Worm (Caenorhabditis elegans) whole organism, L1 larva: ENCODE data around the gene K09E4.1.
A peak's percentile ranks its signal among the peaks of the same experiment; 100 is the strongest.

Experiments
- C34B4.2 ChIP-seq: sonication (generic microtip); optimal IDR thresholded peaks from 2 replicates; lab custom pipeline; 2017; ENCODE audit warnings: mild to moderate bottlenecking, missing genetic modification characterization, missing compliant biosample characterization
- Y116A8C.19 ChIP-seq: sonication (generic microtip); optimal IDR thresholded peaks from 2 replicates; lab custom pipeline; 2016; ENCODE audit warnings: missing compliant biosample characterization, missing genetic modification characterization, borderline replicate concordance
- ama-1 ChIP-seq: fragments of 150-350 bp; optimal IDR thresholded peaks from 2 replicates; lab custom pipeline; 2014
- ceh-63 ChIP-seq: fragments of 200-800 bp; sonication (Bioruptor generic); optimal IDR thresholded peaks from 2 replicates; lab custom pipeline; 2018; ENCODE audit warnings: mild to moderate bottlenecking, missing genetic modification characterization, missing compliant biosample characterization
- ceh-88 ChIP-seq: fragments of 200-800 bp; sonication (Bioruptor generic); IDR thresholded peaks from 2 replicates; pipeline ENCODE4 v1.3.6; 2022; ENCODE audit warnings: missing genetic modification characterization, missing compliant biosample characterization
- ceh-90 ChIP-seq: sonication (generic microtip); optimal IDR thresholded peaks from 2 replicates; lab custom pipeline; 2016; ENCODE audit warnings: missing genetic modification characterization, missing compliant biosample characterization
- dsc-1 ChIP-seq: sonication (generic microtip); optimal IDR thresholded peaks from 2 replicates; lab custom pipeline; 2016; ENCODE audit warnings: mild to moderate bottlenecking, missing genetic modification characterization, missing compliant biosample characterization
- efl-1 ChIP-seq, 4 experiments: fragments of 150-350 bp; optimal IDR thresholded peaks in 3 of 4; peaks in 1 of 4; 1 replicate in 1 of 4; 2 replicates in 3 of 4; lab custom pipeline; 2014; ENCODE audit warnings: missing biosample characterization in 2 of 4, missing genetic modification characterization in 2 of 4, missing genetic modification reagents in 2 of 4
- egl-13 ChIP-seq: sonication (generic microtip); optimal IDR thresholded peaks from 2 replicates; lab custom pipeline; 2016; ENCODE audit warnings: missing genotype, missing genetic modification reagents, missing genetic modification characterization, missing compliant biosample characterization
- elt-2 ChIP-seq: sonication (generic microtip); optimal IDR thresholded peaks from 2 replicates; lab custom pipeline; 2016; ENCODE audit warnings: missing genetic modification characterization, mild to moderate bottlenecking, inconsistent platforms, missing compliant biosample characterization, missing genetic modification reagents
- elt-3 ChIP-seq, 6 experiments: fragments of 150-350 bp in 1 of 6; sonication (generic microtip); optimal IDR thresholded peaks; 2 replicates each; lab custom pipeline; 2017 to 2018; ENCODE audit warnings: missing biosample characterization in 6 of 6, missing genetic modification characterization in 6 of 6, inconsistent platforms in 1 of 6
- fkh-10 ChIP-seq: sonication (generic microtip); optimal IDR thresholded peaks from 2 replicates; lab custom pipeline; 2017; ENCODE audit warnings: missing biosample characterization, missing genetic modification reagents, missing genetic modification characterization
- fkh-4 ChIP-seq: sonication (generic microtip); optimal IDR thresholded peaks from 2 replicates; lab custom pipeline; 2016; ENCODE audit warnings: missing compliant biosample characterization, missing genetic modification characterization, borderline replicate concordance
- fos-1 ChIP-seq: fragments of 150-350 bp; optimal IDR thresholded peaks from 2 replicates; lab custom pipeline; 2014; ENCODE audit warnings: missing biosample characterization, missing genetic modification characterization
- hlh-4 ChIP-seq: sonication (generic microtip); optimal IDR thresholded peaks from 2 replicates; lab custom pipeline; 2016; ENCODE audit warnings: mild to moderate bottlenecking, missing genetic modification characterization, missing compliant biosample characterization
- hpl-2 ChIP-seq: fragments of 150-350 bp; optimal IDR thresholded peaks from 2 replicates; lab custom pipeline; 2014; ENCODE audit warnings: missing biosample characterization, missing genetic modification reagents, missing genetic modification characterization
- lin-13 ChIP-seq: fragments of 150-350 bp; optimal IDR thresholded peaks from 2 replicates; lab custom pipeline; 2014; ENCODE audit warnings: missing biosample characterization, missing genetic modification reagents, missing genetic modification characterization
- lin-14 ChIP-seq: fragments of 200-800 bp; sonication (Bioruptor generic); optimal IDR thresholded peaks from 2 replicates; lab custom pipeline; 2018; ENCODE audit warnings: mild to moderate bottlenecking, missing genetic modification characterization, moderate library complexity, missing compliant biosample characterization
- lin-39 ChIP-seq: fragments of 150-350 bp; optimal IDR thresholded peaks from 2 replicates; lab custom pipeline; 2014; ENCODE audit warnings: missing biosample characterization, missing genetic modification reagents, missing genetic modification characterization
- lir-3 ChIP-seq: sonication (generic microtip); optimal IDR thresholded peaks from 2 replicates; lab custom pipeline; 2016; ENCODE audit warnings: mild to moderate bottlenecking, missing genetic modification characterization, moderate library complexity, missing compliant biosample characterization; ENCODE audit not compliant: poor library complexity
- lsy-2 ChIP-seq, 2 experiments: fragments of 150-350 bp; optimal IDR thresholded peaks; 2 replicates each; lab custom pipeline; 2014; ENCODE audit warnings: missing biosample characterization in 2 of 2, missing genetic modification characterization in 2 of 2
- mdl-1 ChIP-seq, 2 experiments: fragments of 150-350 bp; optimal IDR thresholded peaks; 2 replicates each; lab custom pipeline; 2014 to 2017; ENCODE audit warnings: missing biosample characterization in 2 of 2, missing genetic modification characterization in 2 of 2, inconsistent platforms in 1 of 2
- mef-2 ChIP-seq: fragments of 150-350 bp; optimal IDR thresholded peaks from 2 replicates; lab custom pipeline; 2014; ENCODE audit warnings: missing biosample characterization, missing genetic modification characterization
- nhr-11 ChIP-seq: fragments of 150-350 bp; optimal IDR thresholded peaks from 2 replicates; lab custom pipeline; 2014; ENCODE audit warnings: missing biosample characterization, missing genetic modification characterization
- nhr-12 ChIP-seq: sonication (generic microtip); optimal IDR thresholded peaks from 2 replicates; lab custom pipeline; 2017; ENCODE audit warnings: missing biosample characterization, missing genetic modification characterization
- nhr-20 ChIP-seq: sonication (generic microtip); optimal IDR thresholded peaks from 2 replicates; lab custom pipeline; 2016; ENCODE audit warnings: mild to moderate bottlenecking, missing genetic modification characterization, missing compliant biosample characterization
- nhr-28 ChIP-seq: fragments of 150-350 bp; optimal IDR thresholded peaks from 2 replicates; lab custom pipeline; 2014; ENCODE audit warnings: missing biosample characterization, missing genetic modification characterization
- nhr-47 ChIP-seq: sonication (generic microtip); optimal IDR thresholded peaks from 2 replicates; lab custom pipeline; 2016; ENCODE audit warnings: mild to moderate bottlenecking, missing genetic modification characterization, moderate library complexity, missing compliant biosample characterization
- nhr-77 ChIP-seq: fragments of 150-350 bp; optimal IDR thresholded peaks from 2 replicates; lab custom pipeline; 2014; ENCODE audit warnings: missing biosample characterization, missing genetic modification characterization
- nhr-84 ChIP-seq: sonication (generic microtip); optimal IDR thresholded peaks from 2 replicates; lab custom pipeline; 2017; ENCODE audit warnings: missing biosample characterization, missing genetic modification characterization
- rnt-1 ChIP-seq: sonication (generic microtip); optimal IDR thresholded peaks from 2 replicates; lab custom pipeline; 2016; ENCODE audit warnings: mild to moderate bottlenecking, missing genetic modification characterization, moderate library complexity, missing compliant biosample characterization
- snpc-4 ChIP-seq: fragments of 150-350 bp; optimal IDR thresholded peaks from 2 replicates; lab custom pipeline; 2014; ENCODE audit warnings: missing biosample characterization, missing genetic modification characterization
- sox-4 ChIP-seq: sonication (generic microtip); optimal IDR thresholded peaks from 2 replicates; lab custom pipeline; 2016; ENCODE audit warnings: missing genetic modification characterization, missing compliant biosample characterization
- swsn-7 ChIP-seq: sonication (generic microtip); optimal IDR thresholded peaks from 2 replicates; lab custom pipeline; 2016; ENCODE audit warnings: missing genetic modification characterization, missing compliant biosample characterization
- tlp-1 ChIP-seq: fragments of 150-350 bp; optimal IDR thresholded peaks from 2 replicates; lab custom pipeline; 2014; ENCODE audit warnings: missing biosample characterization, missing genetic modification characterization
- unc-30 ChIP-seq: sonication (generic microtip); optimal IDR thresholded peaks from 2 replicates; lab custom pipeline; 2017; ENCODE audit warnings: missing biosample characterization, missing genetic modification characterization
- unc-62 ChIP-seq: fragments of 150-350 bp; optimal IDR thresholded peaks from 2 replicates; lab custom pipeline; 2014; ENCODE audit warnings: missing biosample characterization, missing genetic modification reagents, missing genetic modification characterization
- unc-86 ChIP-seq: sonication (generic microtip); optimal IDR thresholded peaks from 2 replicates; lab custom pipeline; 2016; ENCODE audit warnings: missing genetic modification characterization, missing compliant biosample characterization
- vab-15 ChIP-seq: sonication (generic microtip); optimal IDR thresholded peaks from 2 replicates; lab custom pipeline; 2017; ENCODE audit warnings: missing genotype, mild to moderate bottlenecking, missing genetic modification characterization, missing compliant biosample characterization
- xbp-1 ChIP-seq: sonication (generic microtip); optimal IDR thresholded peaks from 2 replicates; lab custom pipeline; 2016; ENCODE audit warnings: missing genetic modification characterization, missing compliant biosample characterization
- zip-4 ChIP-seq: fragments of 200-800 bp; sonication (Bioruptor generic); optimal IDR thresholded peaks from 2 replicates; lab custom pipeline; 2018; ENCODE audit warnings: mild to moderate bottlenecking, missing genetic modification characterization, moderate library complexity, missing compliant biosample characterization
- ztf-4 ChIP-seq: fragments of 150-350 bp; optimal IDR thresholded peaks from 2 replicates; lab custom pipeline; 2014; ENCODE audit warnings: missing biosample characterization, missing genetic modification characterization

The K09E4.1 gene

ce11 chrII:14143838-14144268 is 6.2 kb downstream of the K09E4.1 start, which contains the start of gene W03H9.2 (continued):
- TF ChIP-seq ceh-63 (GFP tag; lab: Kevin White, UChicago) (peak; percentile 65), lir-3 (peak; percentile 87), unc-30 (tag; lab: Kevin White, UChicago) (no peak), nhr-12 (tag; lab: Kevin White, UChicago) (no peak), vab-15 (tag; lab: Kevin White, UChicago) (peak; percentile 80), fkh-10 (GFP tag; lab: Kevin White, UChicago) (no peak), lin-39 (tag; lab: Kevin White, UChicago) (no peak), mdl-1 (tag; optimal IDR thresholded peaks at IDR 0.05; lab: Kevin White, UChicago) (no peak), lin-14 (no peak), nhr-77 (tag; lab: Kevin White, UChicago) (peak; percentile 78), nhr-47 (tag; lab: Kevin White, UChicago) (peak; percentile 84), rnt-1 (tag; lab: Kevin White, UChicago) (peak; percentile 90), lsy-2 (tag; optimal IDR thresholded peaks at IDR 0.05; lab: Kevin White, UChicago) (peak; percentile 76), unc-62 (GFP tag; lab: Kevin White, UChicago) (no peak), mef-2 (no peak), fkh-4 (tag; lab: Kevin White, UChicago) (peak; percentile 69), snpc-4 (tag; lab: Kevin White, UChicago) (peak; percentile 54), hpl-2 (GFP tag; lab: Kevin White, UChicago) (no peak), xbp-1 (tag; lab: Kevin White, UChicago) (peak; percentile 72), zip-4 (GFP tag; lab: Kevin White, UChicago) (peak; percentile 49), nhr-11 (tag; lab: Kevin White, UChicago) (no peak), elt-2 (peak; percentile 62), nhr-28 (tag; lab: Kevin White, UChicago) (no peak), dsc-1 (tag; lab: Kevin White, UChicago) (peak; percentile 81), sox-4 (tag; lab: Kevin White, UChicago) (peak; percentile 65), ceh-88 (GFP tag; lab: Robert Waterston, UW) (peak; percentile 67; the same call in 1 of the 2 replicates), fos-1 (tag; lab: Kevin White, UChicago) (no peak), ama-1 (lab: Kevin White, UChicago) (no peak), unc-86 (tag; lab: Kevin White, UChicago) (peak; percentile 73), tlp-1 (no peak), Y116A8C.19 (tag; lab: Kevin White, UChicago) (peak; percentile 26), ceh-90 (peak; percentile 66)

ce11 chrII:14150031-14150430 is 12.4 kb downstream of the K09E4.1 start, which contains the start of gene W03H9.1:
W03H9.1 (minus strand) TSS chrII:14150131.
- no peak for TF ChIP-seq nhr-12 (tag; lab: Kevin White, UChicago)
- no peak for TF ChIP-seq elt-3 (tag; optimal IDR thresholded peaks at IDR 0.05; lab: Kevin White, UChicago)
- no peak for TF ChIP-seq nhr-77 (tag; lab: Kevin White, UChicago)

- no peak for TF ChIP-seq nhr-20
- TF ChIP-seq lin-14, result no peak
- TF ChIP-seq lsy-2 (tag; optimal IDR thresholded peaks at IDR 0.05; lab: Kevin White, UChicago), result no peak
- TF ChIP-seq ztf-4 (tag; lab: Kevin White, UChicago), result no peak
- TF ChIP-seq hlh-4 (tag; lab: Kevin White, UChicago), result no peak
- TF ChIP-seq ceh-90, result no peak
- no peak for TF ChIP-seq lin-13 (GFP tag; lab: Kevin White, UChicago)
- no peak for TF ChIP-seq C34B4.2
- TF ChIP-seq fkh-4 (tag; lab: Kevin White, UChicago), result no peak
- TF ChIP-seq efl-1 (optimal IDR thresholded peaks at IDR 0.05; lab: Kevin White, UChicago), result no peak
- no peak for TF ChIP-seq efl-1 (GFP tag; optimal IDR thresholded peaks at IDR 0.05 in 1 of 2; lab: Kevin White, UChicago)
- TF ChIP-seq nhr-84 (tag; lab: Kevin White, UChicago), result no peak
- no peak for TF ChIP-seq nhr-28 (tag; lab: Kevin White, UChicago)
- TF ChIP-seq unc-86 (tag; lab: Kevin White, UChicago), result no peak
- no peak for TF ChIP-seq sox-4 (tag; lab: Kevin White, UChicago)
- TF ChIP-seq egl-13 (tag; lab: Kevin White, UChicago), result no peak
- TF ChIP-seq swsn-7, result no peak
Observed at ce11 chrII:14152274-14152673, 14.6 kb downstream of the K09E4.1 start.
